Worm (Caenorhabditis elegans) whole organism, L1 larva: ENCODE measurements around the gene Y105C5A.1.
"Not testable (repeated sequence)": the region's sequence is repeated elsewhere in the genome, so short reads cannot be mapped to it uniquely, and the experiment has no call there.

Experiments used
- aly-2 ChIP-seq: fragments of 150-350 bp; optimal IDR thresholded peaks from 2 replicates; lab custom pipeline; 2014; ENCODE audit warnings: missing biosample characterization, missing genetic modification characterization
- lin-14 ChIP-seq: fragments of 200-800 bp; sonication (Bioruptor generic); optimal IDR thresholded peaks from 2 replicates; lab custom pipeline; 2018; ENCODE audit warnings: mild to moderate bottlenecking, missing genetic modification characterization, moderate library complexity, missing compliant biosample characterization
- mdl-1 ChIP-seq, 2 experiments: fragments of 150-350 bp; optimal IDR thresholded peaks; 2 replicates each; lab custom pipeline; 2014 to 2017; ENCODE audit warnings: missing biosample characterization in 2 of 2, missing genetic modification characterization in 2 of 2, inconsistent platforms in 1 of 2
- nhr-85 ChIP-seq: sonication (generic microtip); peaks from one replicate; lab custom pipeline; 2016; ENCODE audit warnings: missing genetic modification characterization, inconsistent platforms, missing compliant biosample characterization
- pax-3 ChIP-seq: fragments of 200-800 bp; sonication (Bioruptor generic); optimal IDR thresholded peaks from 2 replicates; lab custom pipeline; 2018; ENCODE audit warnings: mild to moderate bottlenecking, missing genetic modification characterization, moderate library complexity, missing compliant biosample characterization
- skn-1 ChIP-seq: fragments of 150-350 bp; optimal IDR thresholded peaks from 2 replicates; lab custom pipeline; 2014; ENCODE audit warnings: missing biosample characterization, missing genetic modification characterization
- ztf-4 ChIP-seq: fragments of 150-350 bp; optimal IDR thresholded peaks from 2 replicates; lab custom pipeline; 2014; ENCODE audit warnings: missing biosample characterization, missing genetic modification characterization

- not testable (repeated sequence) for TF ChIP-seq skn-1; pax-3 (tag; lab: Kevin White, UChicago); mdl-1 (tag; optimal IDR thresholded peaks at IDR 0.05; lab: Kevin White, UChicago); aly-2; ztf-4; nhr-85; lin-14
These were observed 26.2 kb upstream of the Y105C5A.1 start, which contains the start of gene abu-5 for ce11 chrIV:15590397-15590796.
